Worm (Caenorhabditis elegans) whole organism, L2 larva: ENCODE measurements around the gene W08F4.13.

Source experiments
- C34F6.9 ChIP-seq: fragments of 150-350 bp; optimal IDR thresholded peaks from 2 replicates; lab custom pipeline; 2014; ENCODE audit warnings: missing biosample characterization, missing genetic modification characterization
- F13H6.1 ChIP-seq: sonication (generic microtip); optimal IDR thresholded peaks from 2 replicates; lab custom pipeline; 2016; ENCODE audit warnings: missing genetic modification characterization, missing compliant biosample characterization
- R02D3.7 ChIP-seq: fragments of 150-350 bp; optimal IDR thresholded peaks from 2 replicates; lab custom pipeline; 2014; ENCODE audit warnings: missing biosample characterization, missing genetic modification characterization
- Y55F3AM.14 ChIP-seq: fragments of 200-800 bp; sonication (Bioruptor generic); optimal IDR thresholded peaks from 2 replicates; lab custom pipeline; 2018; ENCODE audit warnings: mild to moderate bottlenecking, missing genetic modification characterization, missing compliant biosample characterization
- ZK546.5 ChIP-seq: sonication (generic microtip); optimal IDR thresholded peaks from 2 replicates; lab custom pipeline; 2017; ENCODE audit warnings: missing biosample characterization, missing genetic modification characterization
- ceh-16 ChIP-seq: fragments of 150-350 bp; optimal IDR thresholded peaks from 2 replicates; lab custom pipeline; 2014; ENCODE audit warnings: missing biosample characterization, missing genetic modification characterization
- ceh-82 ChIP-seq: fragments of 150-350 bp; optimal IDR thresholded peaks from 2 replicates; lab custom pipeline; 2014; ENCODE audit warnings: missing biosample characterization, missing genetic modification characterization
- crh-2 ChIP-seq: sonication (generic microtip); optimal IDR thresholded peaks from 2 replicates; lab custom pipeline; 2017; ENCODE audit warnings: missing biosample characterization, missing genetic modification characterization
- dmd-4 ChIP-seq: sonication (generic microtip); optimal IDR thresholded peaks from 2 replicates; lab custom pipeline; 2017; ENCODE audit warnings: missing biosample characterization, missing genetic modification characterization
- elt-3 ChIP-seq: sonication (generic microtip); optimal IDR thresholded peaks from 2 replicates; lab custom pipeline; 2017; ENCODE audit warnings: missing biosample characterization, missing genetic modification characterization
- gmeb-1 ChIP-seq: fragments of 150-350 bp; optimal IDR thresholded peaks from 2 replicates; lab custom pipeline; 2014; ENCODE audit warnings: missing biosample characterization, missing genetic modification characterization
- lin-13 ChIP-seq: fragments of 150-350 bp; optimal IDR thresholded peaks from 2 replicates; lab custom pipeline; 2014; ENCODE audit warnings: missing biosample characterization, missing genetic modification reagents, missing genetic modification characterization
- lin-39 ChIP-seq: fragments of 150-350 bp; optimal IDR thresholded peaks from 2 replicates; lab custom pipeline; 2014; ENCODE audit warnings: missing biosample characterization, missing genetic modification reagents, missing genetic modification characterization
- lsy-2 ChIP-seq, 2 experiments: fragments of 150-350 bp in 1 of 2; sonication (generic microtip) in 1 of 2; optimal IDR thresholded peaks; 2 replicates each; lab custom pipeline; 2014 to 2017; ENCODE audit warnings: missing biosample characterization in 2 of 2, missing genetic modification characterization in 2 of 2
- mab-5 ChIP-seq: fragments of 150-350 bp; optimal IDR thresholded peaks from 2 replicates; lab custom pipeline; 2014; ENCODE audit warnings: missing biosample characterization, missing genetic modification characterization
- mbf-1 ChIP-seq: sonication (generic microtip); optimal IDR thresholded peaks from 2 replicates; lab custom pipeline; 2017; ENCODE audit warnings: missing biosample characterization, missing genetic modification characterization
- mdl-1 ChIP-seq, 2 experiments: fragments of 150-350 bp in 1 of 2; sonication (generic microtip) in 1 of 2; optimal IDR thresholded peaks; 2 replicates each; lab custom pipeline; 2017; ENCODE audit warnings: missing biosample characterization in 2 of 2, missing genetic modification characterization in 2 of 2
- nhr-10 ChIP-seq: sonication (generic microtip); optimal IDR thresholded peaks from 2 replicates; lab custom pipeline; 2017; ENCODE audit warnings: missing biosample characterization, missing genetic modification characterization
- nhr-11 ChIP-seq: fragments of 150-350 bp; optimal IDR thresholded peaks from 2 replicates; lab custom pipeline; 2014; ENCODE audit warnings: missing biosample characterization, missing genetic modification characterization
- nhr-12 ChIP-seq: fragments of 150-350 bp; optimal IDR thresholded peaks from 2 replicates; lab custom pipeline; 2014; ENCODE audit warnings: missing biosample characterization, missing genetic modification characterization
- nhr-129 ChIP-seq: fragments of 150-350 bp; optimal IDR thresholded peaks from 2 replicates; lab custom pipeline; 2014; ENCODE audit warnings: missing biosample characterization, missing genetic modification characterization
- nhr-21 ChIP-seq: fragments of 150-350 bp; optimal IDR thresholded peaks from 2 replicates; lab custom pipeline; 2014; ENCODE audit warnings: missing biosample characterization, missing genetic modification characterization
- nhr-23 ChIP-seq: fragments of 150-350 bp; optimal IDR thresholded peaks from 2 replicates; lab custom pipeline; 2014; ENCODE audit warnings: missing biosample characterization, missing genetic modification reagents, missing genetic modification characterization
- nhr-237 ChIP-seq: fragments of 150-350 bp; optimal IDR thresholded peaks from 2 replicates; lab custom pipeline; 2014; ENCODE audit warnings: missing biosample characterization, missing genetic modification characterization
- nhr-25 ChIP-seq: fragments of 150-350 bp; sonication (generic microtip); optimal IDR thresholded peaks from 3 replicates; lab custom pipeline; 2014; ENCODE audit warnings: missing biosample characterization, missing genetic modification characterization
- nhr-6 ChIP-seq: fragments of 150-350 bp; optimal IDR thresholded peaks from 2 replicates; lab custom pipeline; 2014; ENCODE audit warnings: missing biosample characterization, missing genetic modification characterization
- nhr-77 ChIP-seq: fragments of 150-350 bp; optimal IDR thresholded peaks from 2 replicates; lab custom pipeline; 2014; ENCODE audit warnings: missing biosample characterization, missing genetic modification characterization
- peb-1 ChIP-seq: fragments of 150-350 bp; optimal IDR thresholded peaks from 2 replicates; lab custom pipeline; 2014; ENCODE audit warnings: missing biosample characterization, missing genetic modification characterization
- sem-4 ChIP-seq: fragments of 150-350 bp; optimal IDR thresholded peaks from 2 replicates; lab custom pipeline; 2014; ENCODE audit warnings: missing biosample characterization, missing genetic modification reagents, missing genetic modification characterization
- sma-3 ChIP-seq: sonication (generic microtip); optimal IDR thresholded peaks from 2 replicates; lab custom pipeline; 2016; ENCODE audit warnings: missing genetic modification reagents, missing genetic modification characterization, missing compliant biosample characterization
- snpc-4 ChIP-seq: fragments of 150-350 bp; optimal IDR thresholded peaks from 2 replicates; lab custom pipeline; 2014; ENCODE audit warnings: missing biosample characterization, missing genetic modification characterization
- unc-39 ChIP-seq: fragments of 150-350 bp; optimal IDR thresholded peaks from 2 replicates; lab custom pipeline; 2014; ENCODE audit warnings: missing biosample characterization, missing genetic modification characterization
- unc-55 ChIP-seq: fragments of 150-350 bp; sonication (generic microtip); optimal IDR thresholded peaks from 3 replicates; lab custom pipeline; 2014; ENCODE audit warnings: missing biosample characterization, missing genetic modification reagents, missing genetic modification characterization
- unc-62 ChIP-seq: fragments of 150-350 bp; optimal IDR thresholded peaks from 2 replicates; lab custom pipeline; 2014; ENCODE audit warnings: missing biosample characterization, missing genetic modification reagents, missing genetic modification characterization
- zag-1 ChIP-seq: fragments of 150-350 bp; optimal IDR thresholded peaks from 2 replicates; lab custom pipeline; 2014; ENCODE audit warnings: missing biosample characterization, missing genetic modification characterization
- ztf-4 ChIP-seq: fragments of 150-350 bp; optimal IDR thresholded peaks from 2 replicates; lab custom pipeline; 2014; ENCODE audit warnings: missing biosample characterization, missing genetic modification characterization

W08F4.13 gene

ce11 chrII:578803-579202 lies 5.8 kb upstream of the W08F4.13 start:
- TF ChIP-seq nhr-237 (tag; lab: Kevin White, UChicago) = no peak
- TF ChIP-seq nhr-129 = no peak
- no peak for TF ChIP-seq ceh-82
- TF ChIP-seq nhr-11 = no peak
- TF ChIP-seq elt-3 (tag; lab: Kevin White, UChicago) = no peak
- no peak for TF ChIP-seq sma-3 (GFP tag; lab: Kevin White, UChicago)
- no peak for TF ChIP-seq zag-1 (tag; lab: Kevin White, UChicago)
- no peak for TF ChIP-seq nhr-6 (tag; lab: Kevin White, UChicago)
- no peak for TF ChIP-seq lsy-2 (tag; optimal IDR thresholded peaks at IDR 0.05; lab: Kevin White, UChicago)
- TF ChIP-seq nhr-25 (tag; lab: Kevin White, UChicago) = no peak

ce11 chrII:580189-580643 lies 4.4 kb upstream of the W08F4.13 start, which contains the start of the genes cdc-37 and W08F4.3:
cdc-37 (minus strand) TSS chrII:580593.
W08F4.3 (plus strand) TSS chrII:580602.
- no peak for TF ChIP-seq ztf-4
- TF ChIP-seq unc-55 = peak; percentile 20
- TF ChIP-seq nhr-23 (tag; lab: Kevin White, UChicago) = no peak
- peak; percentile 14 for TF ChIP-seq nhr-129
- peak; percentile 19 for TF ChIP-seq C34F6.9 (tag; lab: Kevin White, UChicago)
- no peak for TF ChIP-seq nhr-237 (tag; lab: Kevin White, UChicago)
- TF ChIP-seq gmeb-1 (tag; lab: Kevin White, UChicago) = peak; percentile 23
- TF ChIP-seq lsy-2 (tag; optimal IDR thresholded peaks at IDR 0.05; lab: Kevin White, UChicago) = peak in 1 of 2 experiments; percentile 10
- TF ChIP-seq, all 48 proteins: peak for 5

- TF ChIP-seq lsy-2 (tag; optimal IDR thresholded peaks at IDR 0.05; lab: Kevin White, UChicago) (no peak), nhr-21 (tag; lab: Kevin White, UChicago) (no peak), unc-39 (no peak), gmeb-1 (tag; lab: Kevin White, UChicago) (no peak), nhr-6 (tag; lab: Kevin White, UChicago) (no peak), F13H6.1 (tag; lab: Kevin White, UChicago) (no peak), ceh-16 (no peak), dmd-4 (tag; lab: Kevin White, UChicago) (no peak), C34F6.9 (tag; lab: Kevin White, UChicago) (no peak), mdl-1 (tag; optimal IDR thresholded peaks at IDR 0.05; lab: Kevin White, UChicago) (no peak), zag-1 (tag; lab: Kevin White, UChicago) (no peak), nhr-77 (tag; lab: Kevin White, UChicago) (no peak), elt-3 (tag; lab: Kevin White, UChicago) (no peak), sem-4 (tag; lab: Kevin White, UChicago) (no peak), nhr-11 (no peak), unc-55 (no peak), peb-1 (no peak), snpc-4 (tag; lab: Kevin White, UChicago) (no peak), mab-5 (tag; lab: Kevin White, UChicago) (no peak)
Measured at ce11 chrII:581983-582382, 2.6 kb upstream of the W08F4.13 start.

- TF ChIP-seq mbf-1 (no peak), nhr-25 (tag; lab: Kevin White, UChicago) (no peak), gmeb-1 (tag; lab: Kevin White, UChicago) (no peak), lin-39 (tag; lab: Kevin White, UChicago) (no peak), nhr-12 (tag; lab: Kevin White, UChicago) (no peak), nhr-10 (tag; lab: Kevin White, UChicago) (no peak), Y55F3AM.14 (GFP tag; lab: Kevin White, UChicago) (no peak)
Measured at ce11 chrII:582649-583048, 1.9 kb upstream of the W08F4.13 start, which contains the start of gene fbxb-14. fbxb-14 (minus strand) TSS chrII:582749.

ce11 chrII:587533-587932 lies 2.9 kb downstream of the W08F4.13 start, which contains the start of gene fbxb-34:
fbxb-34 (plus strand) TSS chrII:587833.
- TF ChIP-seq R02D3.7 (tag; lab: Kevin White, UChicago) = no peak
- TF ChIP-seq elt-3 (tag; lab: Kevin White, UChicago) = no peak
- no peak for TF ChIP-seq snpc-4 (tag; lab: Kevin White, UChicago)
- no peak for TF ChIP-seq crh-2
- no peak for TF ChIP-seq lin-13 (GFP tag; lab: Kevin White, UChicago)
- no peak for TF ChIP-seq sem-4 (tag; lab: Kevin White, UChicago)
- no peak for TF ChIP-seq zag-1 (tag; lab: Kevin White, UChicago)
- TF ChIP-seq ZK546.5 = no peak
- no peak for TF ChIP-seq F13H6.1 (tag; lab: Kevin White, UChicago)
- TF ChIP-seq gmeb-1 (tag; lab: Kevin White, UChicago) = no peak
- no peak for TF ChIP-seq unc-62 (GFP tag; lab: Kevin White, UChicago)
- no peak for TF ChIP-seq peb-1
- TF ChIP-seq, all 48 proteins: peak for 0
